Worm (Caenorhabditis elegans) whole organism, L3 larva: ENCODE results near the gene cyp-34A6.

Experiments used
- R02D3.7 ChIP-seq: fragments of 150-350 bp; optimal IDR thresholded peaks from 2 replicates; lab custom pipeline; 2014; ENCODE audit warnings: missing biosample characterization, missing genetic modification characterization
- ZK546.5 ChIP-seq: sonication (generic microtip); optimal IDR thresholded peaks from 2 replicates; lab custom pipeline; 2017; ENCODE audit warnings: missing biosample characterization, missing genetic modification characterization
- aly-2 ChIP-seq: fragments of 150-350 bp; optimal IDR thresholded peaks from 2 replicates; lab custom pipeline; 2014; ENCODE audit warnings: missing biosample characterization, missing genetic modification characterization
- ama-1 ChIP-seq: fragments of 150-350 bp; optimal IDR thresholded peaks from 2 replicates; lab custom pipeline; 2018
- ceh-16 ChIP-seq: sonication (generic microtip); optimal IDR thresholded peaks from 2 replicates; lab custom pipeline; 2017; ENCODE audit warnings: missing biosample characterization, missing genetic modification characterization
- ceh-28 ChIP-seq: fragments of 150-350 bp; optimal IDR thresholded peaks from 2 replicates; lab custom pipeline; 2014; ENCODE audit warnings: missing biosample characterization, missing genetic modification reagents, missing genetic modification characterization
- ceh-9 ChIP-seq: sonication (generic microtip); optimal IDR thresholded peaks from 2 replicates; lab custom pipeline; 2018; ENCODE audit warnings: missing biosample characterization, missing genetic modification characterization
- daf-12 ChIP-seq: fragments of 150-350 bp; optimal IDR thresholded peaks from 2 replicates; lab custom pipeline; 2014; ENCODE audit warnings: missing biosample characterization, missing genetic modification reagents, missing genetic modification characterization
- egl-5 ChIP-seq: fragments of 150-350 bp; optimal IDR thresholded peaks from 2 replicates; lab custom pipeline; 2017; ENCODE audit warnings: missing biosample characterization, missing genetic modification reagents, missing genetic modification characterization, inconsistent platforms
- elt-1 ChIP-seq: fragments of 150-350 bp; optimal IDR thresholded peaks from 2 replicates; lab custom pipeline; 2014; ENCODE audit warnings: missing biosample characterization, missing genetic modification characterization
- elt-3 ChIP-seq, 3 experiments: fragments of 150-350 bp in 1 of 3; sonication (generic microtip) in 2 of 3; optimal IDR thresholded peaks; 2 replicates in 2 of 3; 4 replicates in 1 of 3; lab custom pipeline; 2014 to 2017; ENCODE audit warnings: missing biosample characterization in 3 of 3, missing genetic modification characterization in 3 of 3
- eor-1 ChIP-seq, 2 experiments: fragments of 150-350 bp; optimal IDR thresholded peaks; 2 replicates each; lab custom pipeline; 2014 to 2018; ENCODE audit warnings: missing biosample characterization in 2 of 2, missing genetic modification characterization in 2 of 2
- fkh-10 ChIP-seq: sonication (generic microtip); optimal IDR thresholded peaks from 2 replicates; lab custom pipeline; 2017; ENCODE audit warnings: missing biosample characterization, missing genetic modification reagents, missing genetic modification characterization
- fkh-2 ChIP-seq: fragments of 150-350 bp; optimal IDR thresholded peaks from 2 replicates; lab custom pipeline; 2014; ENCODE audit warnings: missing biosample characterization, missing genetic modification reagents, missing genetic modification characterization
- fos-1 ChIP-seq: fragments of 150-350 bp; optimal IDR thresholded peaks from 2 replicates; lab custom pipeline; 2014; ENCODE audit warnings: missing biosample characterization, missing genetic modification characterization
- hmg-11 ChIP-seq: sonication (generic microtip); optimal IDR thresholded peaks from 2 replicates; lab custom pipeline; 2016; ENCODE audit warnings: missing genetic modification characterization, missing compliant biosample characterization
- lin-15B ChIP-seq: fragments of 150-350 bp; optimal IDR thresholded peaks from 2 replicates; lab custom pipeline; 2014; ENCODE audit warnings: missing biosample characterization, missing genetic modification characterization
- lsy-12 ChIP-seq: sonication (generic microtip); optimal IDR thresholded peaks from 2 replicates; lab custom pipeline; 2016; ENCODE audit warnings: mild to moderate bottlenecking, missing genetic modification characterization, missing compliant biosample characterization
- mml-1 ChIP-seq: fragments of 150-350 bp; sonication (generic microtip); optimal IDR thresholded peaks from 3 replicates; lab custom pipeline; 2014; ENCODE audit warnings: missing biosample characterization, missing genetic modification characterization
- nfya-1 ChIP-seq: sonication (generic microtip); optimal IDR thresholded peaks from 2 replicates; lab custom pipeline; 2017; ENCODE audit warnings: missing genetic modification characterization, mild to moderate bottlenecking, missing compliant biosample characterization, antibody characterized with exemption, moderate library complexity; ENCODE audit not compliant: insufficient read depth
- nhr-12 ChIP-seq: fragments of 150-350 bp; optimal IDR thresholded peaks from 2 replicates; lab custom pipeline; 2014; ENCODE audit warnings: missing biosample characterization, missing genetic modification characterization
- nhr-23 ChIP-seq: fragments of 150-350 bp; optimal IDR thresholded peaks from 2 replicates; lab custom pipeline; 2014; ENCODE audit warnings: missing biosample characterization, missing genetic modification reagents, missing genetic modification characterization
- nhr-237 ChIP-seq: fragments of 150-350 bp; optimal IDR thresholded peaks from 2 replicates; lab custom pipeline; 2014; ENCODE audit warnings: missing biosample characterization, missing genetic modification characterization
- nhr-25 ChIP-seq: sonication (generic microtip); optimal IDR thresholded peaks from 2 replicates; lab custom pipeline; 2017; ENCODE audit warnings: missing biosample characterization, missing genetic modification characterization
- nhr-28 ChIP-seq: fragments of 150-350 bp; optimal IDR thresholded peaks from 2 replicates; lab custom pipeline; 2014; ENCODE audit warnings: missing biosample characterization, missing genetic modification characterization
- nhr-43 ChIP-seq: sonication (generic microtip); optimal IDR thresholded peaks from 2 replicates; lab custom pipeline; 2016; ENCODE audit warnings: mild to moderate bottlenecking, missing genetic modification characterization, missing compliant biosample characterization; ENCODE audit not compliant: poor library complexity, severe bottlenecking
- nhr-67 ChIP-seq: fragments of 150-350 bp; optimal IDR thresholded peaks from 2 replicates; lab custom pipeline; 2014; ENCODE audit warnings: missing biosample characterization, missing genetic modification characterization
- nhr-76 ChIP-seq: fragments of 150-350 bp; sonication (generic microtip); optimal IDR thresholded peaks from 5 replicates; lab custom pipeline; 2014; ENCODE audit warnings: missing biosample characterization, missing genetic modification characterization
- nhr-77 ChIP-seq: fragments of 150-350 bp; optimal IDR thresholded peaks from 2 replicates; lab custom pipeline; 2014; ENCODE audit warnings: missing biosample characterization, missing genetic modification characterization
- pha-4 ChIP-seq: fragments of 150-350 bp; optimal IDR thresholded peaks from 2 replicates; lab custom pipeline; 2014; ENCODE audit warnings: missing biosample characterization, missing genetic modification reagents, missing genetic modification characterization
- pqm-1 ChIP-seq: fragments of 150-350 bp; optimal IDR thresholded peaks from 2 replicates; lab custom pipeline; 2017; ENCODE audit warnings: missing biosample characterization, missing genetic modification characterization, inconsistent platforms
- sea-2 ChIP-seq: fragments of 150-350 bp; sonication (generic microtip); optimal IDR thresholded peaks from 4 replicates; lab custom pipeline; 2014; ENCODE audit warnings: missing biosample characterization, missing genetic modification reagents, missing genetic modification characterization
- skn-1 ChIP-seq: fragments of 150-350 bp; optimal IDR thresholded peaks from 2 replicates; lab custom pipeline; 2014; ENCODE audit warnings: missing biosample characterization, missing genetic modification characterization
- snpc-4 ChIP-seq: fragments of 150-350 bp; optimal IDR thresholded peaks from 2 replicates; lab custom pipeline; 2014; ENCODE audit warnings: missing biosample characterization, missing genetic modification characterization
- tbx-2 ChIP-seq: sonication (generic microtip); optimal IDR thresholded peaks from 2 replicates; lab custom pipeline; 2016; ENCODE audit warnings: mild to moderate bottlenecking, missing genetic modification characterization, missing compliant biosample characterization
- unc-39 ChIP-seq: sonication (generic microtip); optimal IDR thresholded peaks from 4 replicates; lab custom pipeline; 2017; ENCODE audit warnings: missing biosample characterization, missing genetic modification characterization
- zag-1 ChIP-seq: fragments of 150-350 bp; optimal IDR thresholded peaks from 2 replicates; lab custom pipeline; 2014; ENCODE audit warnings: missing biosample characterization, missing genetic modification characterization
- ztf-11 ChIP-seq: fragments of 150-350 bp; optimal IDR thresholded peaks from 2 replicates; lab custom pipeline; 2014; ENCODE audit warnings: missing biosample characterization, missing genetic modification characterization
- ztf-4 ChIP-seq: fragments of 150-350 bp; optimal IDR thresholded peaks from 2 replicates; lab custom pipeline; 2014; ENCODE audit warnings: missing biosample characterization, missing genetic modification characterization

Gene cyp-34A6

ce11 chrV:3984178-3984577, 23.0 kb upstream of the cyp-34A6 start, which contains the start of gene nlp-29:
Gene nlp-29 (plus strand): TSS chrV:3984425.
- peak; percentile 78 for TF ChIP-seq nhr-23 (tag; lab: Kevin White, UChicago)
- no peak for TF ChIP-seq fkh-10
- peak; percentile 75 for TF ChIP-seq nhr-25 (tag; lab: Kevin White, UChicago)
- no peak for TF ChIP-seq ztf-11

ce11 chrV:3981680-3982079, 20.5 kb upstream of the cyp-34A6 start, which contains the start of gene nlp-30:
Gene nlp-30 (plus strand): TSS chrV:3981980.
- TF ChIP-seq daf-12 (no peak), unc-39 (no peak), skn-1 (no peak), nhr-12 (tag; lab: Kevin White, UChicago) (no peak), nfya-1 (tag; lab: Kevin White, UChicago) (no peak), tbx-2 (tag; lab: Kevin White, UChicago) (no peak), ZK546.5 (tag; lab: Kevin White, UChicago) (no peak)

DNA sequence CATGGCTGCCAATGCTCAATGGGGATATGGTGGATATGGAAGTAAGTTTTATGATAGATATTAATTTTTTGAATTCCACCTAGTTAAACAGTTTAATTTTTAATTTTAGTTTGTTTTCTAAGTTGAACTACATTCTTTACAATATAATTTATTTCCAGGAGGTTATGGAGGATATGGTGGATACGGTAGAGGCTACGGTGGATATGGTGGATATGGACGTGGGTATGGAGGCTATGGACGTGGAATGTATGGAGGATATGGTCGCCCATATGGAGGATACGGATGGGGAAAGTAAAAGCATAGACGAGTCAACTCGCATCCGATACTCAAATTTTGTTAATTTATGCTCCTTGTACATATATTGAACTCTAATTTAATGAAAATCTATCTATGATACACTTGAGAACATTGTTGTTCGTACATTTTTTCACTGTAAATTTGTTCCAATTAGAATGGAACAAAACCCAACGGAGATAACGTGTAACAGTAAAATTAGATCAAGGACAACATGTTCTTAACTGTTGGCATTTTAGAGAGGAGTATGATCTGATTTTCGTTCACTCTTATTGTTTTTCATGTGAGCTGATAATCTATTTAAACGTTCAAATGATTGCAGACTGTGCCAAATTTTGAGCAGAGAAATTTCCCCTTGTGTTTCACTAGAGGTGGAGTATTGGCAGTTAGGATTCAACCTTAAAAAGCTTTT, 19.2 kb upstream of the cyp-34A6 start:
- TF ChIP-seq ceh-16 (tag; lab: Kevin White, UChicago) (no peak), nhr-25 (tag; lab: Kevin White, UChicago) (peak; percentile 51), nhr-23 (tag; lab: Kevin White, UChicago) (peak; percentile 75), nhr-77 (no peak), fos-1 (tag; lab: Kevin White, UChicago) (no peak)

- no peak for TF ChIP-seq ceh-9 (tag; lab: Kevin White, UChicago)
- no peak for TF ChIP-seq egl-5 (tag; lab: Kevin White, UChicago)
- no peak for TF ChIP-seq nhr-12 (tag; lab: Kevin White, UChicago)
- no peak for TF ChIP-seq ztf-11
- no peak for TF ChIP-seq fos-1 (tag; lab: Kevin White, UChicago)
- TF ChIP-seq nhr-76 (tag; lab: Kevin White, UChicago): no peak
- peak; percentile 65 for TF ChIP-seq nhr-23 (tag; lab: Kevin White, UChicago)
- TF ChIP-seq nhr-25 (tag; lab: Kevin White, UChicago): peak; percentile 90
- TF ChIP-seq nhr-237 (tag; lab: Kevin White, UChicago): no peak
- no peak for TF ChIP-seq ceh-16 (tag; lab: Kevin White, UChicago)
- no peak for TF ChIP-seq nhr-67 (tag; lab: Kevin White, UChicago)
- TF ChIP-seq zag-1 (tag; lab: Kevin White, UChicago): no peak
- no peak for TF ChIP-seq ZK546.5 (tag; lab: Kevin White, UChicago)
- no peak for TF ChIP-seq pha-4 (tag; lab: Kevin White, UChicago)
- TF ChIP-seq mml-1: no peak
- TF ChIP-seq R02D3.7 (tag; lab: Kevin White, UChicago): no peak
- no peak for TF ChIP-seq ztf-4 (tag; lab: Kevin White, UChicago)
- peak; percentile 3 for TF ChIP-seq tbx-2 (tag; lab: Kevin White, UChicago)
- no peak for TF ChIP-seq sea-2 (GFP tag; lab: Kevin White, UChicago)
- TF ChIP-seq ama-1 (lab: Kevin White, UChicago): no peak
- TF ChIP-seq nhr-43 (tag; lab: Kevin White, UChicago): peak; percentile 55
- no peak for TF ChIP-seq lin-15B
- TF ChIP-seq elt-3 (tag; optimal IDR thresholded peaks at IDR 0.05; lab: Kevin White, UChicago): peak; percentile 54 to 94 (median 76)
- no peak for TF ChIP-seq lsy-12 (tag; lab: Kevin White, UChicago)
- TF ChIP-seq unc-39: no peak
- no peak for TF ChIP-seq eor-1 (tag; optimal IDR thresholded peaks at IDR 0.05; lab: Kevin White, UChicago)
- TF ChIP-seq nfya-1 (tag; lab: Kevin White, UChicago): no peak
- no peak for TF ChIP-seq snpc-4 (tag; lab: Kevin White, UChicago)
- TF ChIP-seq aly-2 (tag; lab: Kevin White, UChicago): no peak
- no peak for TF ChIP-seq pqm-1 (tag; lab: Kevin White, UChicago)
- no peak for TF ChIP-seq fkh-10
- TF ChIP-seq daf-12: no peak
- TF ChIP-seq hmg-11 (tag; lab: Kevin White, UChicago): no peak
- peak; percentile 43 for TF ChIP-seq ceh-28 (tag; lab: Kevin White, UChicago)
- no peak for TF ChIP-seq nhr-28 (tag; lab: Kevin White, UChicago)
- peak; percentile 21 for TF ChIP-seq elt-1
- no peak for TF ChIP-seq fkh-2 (tag; lab: Kevin White, UChicago)
- TF ChIP-seq, all 47 proteins: peak for 7
Observed at ce11 chrV:3979819-3980218, 18.7 kb upstream of the cyp-34A6 start, which contains the start of gene nlp-31. Gene nlp-31 (plus strand): TSS chrV:3980055.
